Fruit fly (Drosophila melanogaster): Measurements from ENCODE around the gene eIF4EHP.

The eIF4EHP gene

DNA sequence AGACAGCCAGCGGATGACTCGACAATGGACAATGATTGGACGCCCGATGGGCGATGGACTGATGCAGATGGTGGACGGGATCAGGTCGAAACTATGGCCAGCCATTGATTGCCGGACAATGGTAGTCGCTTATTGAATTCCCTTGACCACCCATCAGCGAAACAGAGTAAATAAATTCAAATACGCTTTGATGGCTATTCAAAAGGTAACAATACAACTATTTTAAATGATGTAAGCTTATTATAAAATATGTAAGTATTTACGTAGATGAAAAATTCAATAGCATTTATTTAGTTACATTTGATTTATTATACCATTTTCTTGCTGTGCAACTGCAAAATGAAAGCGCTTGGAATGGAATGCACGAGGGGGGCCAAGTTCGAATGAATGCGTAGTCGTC is 94.2 kb downstream of the eIF4EHP start:
- TF ChIP-seq CG6175 (GFP tag; IDR thresholded peaks at IDR 0.05) (no peak), CG10543 (GFP tag; optimal IDR thresholded peaks at IDR 0.05) (no peak), CG33557 (GFP tag; optimal IDR thresholded peaks at IDR 0.05) (no peak), Trl (optimal IDR thresholded peaks at IDR 0.05) (no peak), Trl (GFP tag; optimal IDR thresholded peaks at IDR 0.05) (no peak), Sox102F (GFP tag; optimal IDR thresholded peaks at IDR 0.05) (peak; percentile 35), zen (tag; optimal IDR thresholded peaks at IDR 0.05) (no peak), twi (tag; optimal IDR thresholded peaks at IDR 0.05) (no peak), CG9609 (GFP tag; optimal IDR thresholded peaks at IDR 0.05) (no peak), sd (tag; optimal IDR thresholded peaks at IDR 0.05) (peak; percentile 40), repo (GFP tag; optimal IDR thresholded peaks at IDR 0.05) (no peak), Doc2 (GFP tag; IDR thresholded peaks at IDR 0.05) (no peak), CG7357 (GFP tag; IDR thresholded peaks at IDR 0.05) (0 out of 3 replicates have a peak, but pooled peaks have one; percentile 24), sens (GFP tag) (peak; percentile 30), CG10147 (GFP tag; optimal IDR thresholded peaks at IDR 0.05) (no peak), Awh (GFP tag; IDR thresholded peaks at IDR 0.05) (peak; percentile 64), PHDP (tag; optimal IDR thresholded peaks at IDR 0.05) (no peak), Nf-YC (tag; optimal IDR thresholded peaks at IDR 0.05) (no peak)
